Worm (Caenorhabditis elegans): Measurements from ENCODE around the gene mlt-11.

Gene mlt-11

DNA sequence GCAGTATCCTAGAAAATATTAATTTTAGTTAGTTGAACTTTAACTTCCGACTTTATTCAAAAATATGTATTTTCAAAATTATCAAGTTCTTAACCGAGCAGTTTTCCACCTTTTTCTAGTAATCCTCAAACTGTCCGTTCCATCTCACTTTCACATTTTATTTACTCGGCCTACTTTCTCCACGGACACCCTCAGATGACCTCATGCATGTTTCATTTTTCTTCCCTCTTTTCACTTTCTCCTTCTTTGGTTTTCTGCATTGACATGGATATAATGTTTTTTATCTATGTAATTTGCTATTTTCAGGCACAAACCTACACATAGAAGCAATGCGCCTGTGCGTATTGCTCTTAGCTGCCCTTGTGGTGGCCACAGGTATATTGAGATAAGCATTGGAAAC is at the start of gene mlt-11:
Gene mlt-11 (plus strand): TSS at position 301 of the 400 bp plus-strand sequence.
- TF ChIP-seq nhr-77 (tag; optimal IDR thresholded peaks at IDR 0.05) (no peak), blmp-1 (tag; optimal IDR thresholded peaks at IDR 0.05; ENCODE audit: insufficient read depth) (peak; percentile 26)

DNA sequence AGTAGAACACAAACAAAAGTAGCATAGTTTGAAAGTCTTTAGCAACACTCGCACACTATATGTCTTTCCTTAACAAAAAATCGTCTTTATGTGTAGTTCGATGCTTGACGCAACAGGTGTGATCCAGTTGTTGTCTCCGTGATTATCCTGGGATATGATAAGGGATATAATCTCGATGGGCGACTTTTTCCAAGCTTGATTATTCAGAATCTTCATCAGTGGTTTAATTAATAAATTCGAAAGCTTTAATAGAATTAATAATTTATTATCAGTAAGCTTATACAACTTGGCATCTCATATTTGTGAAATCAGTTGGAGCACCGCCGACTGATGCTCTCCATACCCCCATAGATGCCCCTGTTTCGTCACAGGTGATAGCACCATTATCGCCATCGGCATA is 48.4 kb upstream of the mlt-11 start, which contains the start of gene F46B3.7:
Gene F46B3.7 (minus strand): TSS at position 101 of the 400 bp plus-strand sequence.
- TF ChIP-seq zag-1 (tag; optimal IDR thresholded peaks at IDR 0.05) = no peak
- no peak for TF ChIP-seq nhr-129 (tag; optimal IDR thresholded peaks at IDR 0.05)
- TF ChIP-seq lin-13 (GFP tag; optimal IDR thresholded peaks at IDR 0.05) = no peak
- TF ChIP-seq ceh-16 (tag; optimal IDR thresholded peaks at IDR 0.05) = no peak

DNA sequence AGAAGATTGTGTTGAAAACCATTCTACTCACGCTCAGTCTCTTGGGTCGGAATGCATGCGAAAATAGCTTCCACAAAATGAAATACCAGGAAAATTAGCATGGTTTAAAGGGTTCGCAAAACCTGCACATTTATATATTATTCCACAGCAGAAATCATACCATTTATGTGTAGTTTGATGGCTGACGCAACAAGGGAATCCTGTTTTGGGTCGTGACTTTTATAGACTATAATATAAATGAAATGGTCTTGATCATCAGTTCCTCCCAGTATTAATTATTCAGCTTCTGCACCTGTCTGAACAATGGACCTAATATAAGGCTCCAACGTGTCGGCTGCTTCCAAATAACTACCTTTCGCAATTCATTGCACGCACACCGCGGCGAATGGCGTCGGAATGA is 43.9 kb upstream of the mlt-11 start, which contains the start of gene F46B3.8:
Gene F46B3.8 (minus strand): TSS at position 101 of the 400 bp plus-strand sequence.
- TF ChIP-seq ztf-4 (tag; optimal IDR thresholded peaks at IDR 0.05) (no peak), elt-1 (tag; optimal IDR thresholded peaks at IDR 0.05) (no peak), mab-5 (tag; optimal IDR thresholded peaks at IDR 0.05) (no peak), ztf-11 (tag; optimal IDR thresholded peaks at IDR 0.05) (no peak), nhr-237 (tag; optimal IDR thresholded peaks at IDR 0.05) (no peak), nhr-23 (tag; optimal IDR thresholded peaks at IDR 0.05) (no peak), unc-55 (GFP tag; optimal IDR thresholded peaks at IDR 0.05) (no peak), ceh-16 (tag; optimal IDR thresholded peaks at IDR 0.05) (no peak), ztf-1 (GFP tag; conservative IDR thresholded peaks at IDR 0.05) (no peak), mbf-1 (tag; optimal IDR thresholded peaks at IDR 0.05) (no peak), Y55F3AM.14 (GFP tag; optimal IDR thresholded peaks at IDR 0.05) (no peak), gmeb-1 (tag; optimal IDR thresholded peaks at IDR 0.05) (no peak), egl-27 (tag; optimal IDR thresholded peaks at IDR 0.05) (no peak), nhr-12 (tag; optimal IDR thresholded peaks at IDR 0.05) (no peak), dmd-4 (tag; optimal IDR thresholded peaks at IDR 0.05) (no peak), nhr-11 (tag; optimal IDR thresholded peaks at IDR 0.05) (no peak), sma-3 (GFP tag; optimal IDR thresholded peaks at IDR 0.05) (no peak)

DNA sequence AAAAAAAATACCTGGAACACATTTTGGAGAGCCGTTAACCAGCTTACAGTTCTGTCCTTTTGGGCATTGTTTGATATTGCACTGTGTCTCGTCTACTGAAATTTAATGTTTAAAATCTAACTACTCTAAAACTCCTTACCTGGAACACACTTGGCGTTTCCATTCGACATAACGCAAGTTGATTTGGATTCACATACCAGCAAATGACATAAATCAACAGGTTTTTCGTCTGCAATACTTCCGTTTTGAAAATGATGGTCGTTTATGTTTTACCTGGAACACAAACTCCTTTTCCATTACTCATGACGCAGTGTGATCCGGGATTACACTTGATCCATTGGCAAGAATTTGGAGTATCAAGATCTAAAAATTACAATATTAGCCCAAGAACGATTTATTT is 41.7 kb upstream of the mlt-11 start:
- TF ChIP-seq ZK546.5 (tag; optimal IDR thresholded peaks at IDR 0.05) (no peak), lin-39 (tag; optimal IDR thresholded peaks at IDR 0.05) (no peak), C34F6.9 (tag; optimal IDR thresholded peaks at IDR 0.05) (no peak), elt-3 (tag; optimal IDR thresholded peaks at IDR 0.05) (no peak), Y55F3AM.14 (GFP tag; optimal IDR thresholded peaks at IDR 0.05) (no peak), nhr-77 (tag; optimal IDR thresholded peaks at IDR 0.05) (no peak), nhr-12 (tag; optimal IDR thresholded peaks at IDR 0.05) (no peak), sem-4 (tag; optimal IDR thresholded peaks at IDR 0.05) (no peak)

DNA sequence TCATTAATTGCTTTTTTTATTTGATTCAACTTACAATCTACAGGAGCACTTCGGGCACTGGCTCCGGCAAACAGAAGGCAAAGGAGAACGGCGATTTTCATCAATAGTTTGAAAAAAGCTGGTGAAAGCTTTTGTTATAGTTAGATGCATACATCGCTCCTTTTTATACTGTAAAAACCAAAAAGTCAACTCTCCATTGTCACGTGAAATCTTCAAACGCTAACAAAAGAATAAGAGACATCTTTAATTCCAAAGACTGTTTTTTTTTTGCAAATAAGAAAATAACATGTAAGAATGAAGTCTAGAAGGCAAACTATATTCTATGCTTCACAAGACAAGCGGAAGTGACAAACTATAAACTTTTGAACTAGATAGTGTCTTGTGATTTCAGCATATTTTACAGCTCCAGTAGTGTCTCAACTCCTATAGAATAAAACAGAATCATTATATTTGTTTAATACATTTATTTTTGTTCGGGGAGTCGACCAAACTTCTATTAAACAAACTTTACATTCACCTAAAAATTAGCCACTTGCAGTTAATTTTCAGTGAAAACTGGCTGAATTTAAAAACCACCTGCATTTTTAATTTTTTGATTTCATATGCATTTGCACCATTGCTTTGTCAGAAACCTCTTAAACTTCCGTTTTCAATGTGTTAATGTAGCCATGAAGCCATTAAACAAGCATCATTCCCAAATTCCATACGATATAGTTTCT is 40.8 kb upstream of the mlt-11 start, which contains the start of the genes F46B3.9 and srz-18:
Gene F46B3.9 (minus strand): TSS at position 101 of the 719 bp plus-strand sequence.
Gene srz-18 (plus strand): TSS at position 669 of the 719 bp plus-strand sequence.
- TF ChIP-seq ceh-16 (tag; optimal IDR thresholded peaks at IDR 0.05) (no peak), dmd-4 (tag; optimal IDR thresholded peaks at IDR 0.05) (no peak), sma-3 (GFP tag; optimal IDR thresholded peaks at IDR 0.05) (no peak)

DNA sequence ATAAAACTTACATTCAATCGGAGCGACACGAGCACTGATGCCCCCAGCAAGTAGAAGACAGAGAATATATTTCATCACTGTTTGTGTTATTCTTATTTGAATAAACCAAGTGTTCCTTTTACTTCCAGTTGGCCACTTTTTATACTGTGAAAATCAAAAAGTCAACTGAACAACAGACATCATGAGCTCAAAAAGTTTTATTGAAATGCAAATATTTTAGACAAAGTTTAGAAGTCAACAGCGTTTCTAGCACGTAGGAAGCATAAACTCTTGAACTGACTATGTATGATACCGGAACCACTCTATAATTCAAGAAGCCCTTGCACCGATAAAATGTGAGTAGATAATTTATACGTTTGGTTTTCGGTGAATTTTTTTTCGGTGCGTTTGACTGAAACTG is 35.8 kb upstream of the mlt-11 start, which contains the start of gene F46B3.14:
Gene F46B3.14 (minus strand): TSS at position 101 of the 400 bp plus-strand sequence.
- TF ChIP-seq blmp-1 (tag; optimal IDR thresholded peaks at IDR 0.05; ENCODE audit: insufficient read depth) = no peak
- TF ChIP-seq nhr-11 (tag; optimal IDR thresholded peaks at IDR 0.05) = no peak
- TF ChIP-seq gmeb-1 (tag; optimal IDR thresholded peaks at IDR 0.05) = no peak
- TF ChIP-seq mab-5 (tag; optimal IDR thresholded peaks at IDR 0.05) = no peak
- no peak for TF ChIP-seq skn-1 (tag; optimal IDR thresholded peaks at IDR 0.05)
- TF ChIP-seq aly-2 (tag; optimal IDR thresholded peaks at IDR 0.05) = no peak
- no peak for TF ChIP-seq sma-3 (GFP tag; optimal IDR thresholded peaks at IDR 0.05)
- TF ChIP-seq nhr-23 (tag; optimal IDR thresholded peaks at IDR 0.05) = no peak
- TF ChIP-seq elt-3 (tag; optimal IDR thresholded peaks at IDR 0.05) = no peak
- no peak for TF ChIP-seq nhr-21 (tag; optimal IDR thresholded peaks at IDR 0.05)
- TF ChIP-seq alr-1 (tag; optimal IDR thresholded peaks at IDR 0.05) = no peak
- no peak for TF ChIP-seq lsy-2 (tag; optimal IDR thresholded peaks at IDR 0.05)
- TF ChIP-seq R02D3.7 (tag; optimal IDR thresholded peaks at IDR 0.05) = no peak
- no peak for TF ChIP-seq ztf-4 (tag; optimal IDR thresholded peaks at IDR 0.05)

All from whole organism, L2 larva.